Worm (Caenorhabditis elegans) whole organism, L2 larva: Measurements from ENCODE around the gene ZK742.7.

Experiments used
- C34F6.9 ChIP-seq: fragments of 150-350 bp; optimal IDR thresholded peaks from 2 replicates; lab custom pipeline; 2014; ENCODE audit warnings: missing biosample characterization, missing genetic modification characterization
- F13H6.1 ChIP-seq: sonication (generic microtip); optimal IDR thresholded peaks from 2 replicates; lab custom pipeline; 2016; ENCODE audit warnings: missing genetic modification characterization, missing compliant biosample characterization
- R02D3.7 ChIP-seq: fragments of 150-350 bp; optimal IDR thresholded peaks from 2 replicates; lab custom pipeline; 2014; ENCODE audit warnings: missing biosample characterization, missing genetic modification characterization
- Y55F3AM.14 ChIP-seq: fragments of 200-800 bp; sonication (Bioruptor generic); optimal IDR thresholded peaks from 2 replicates; lab custom pipeline; 2018; ENCODE audit warnings: mild to moderate bottlenecking, missing genetic modification characterization, missing compliant biosample characterization
- ZK546.5 ChIP-seq: sonication (generic microtip); optimal IDR thresholded peaks from 2 replicates; lab custom pipeline; 2017; ENCODE audit warnings: missing biosample characterization, missing genetic modification characterization
- alr-1 ChIP-seq: fragments of 150-350 bp; optimal IDR thresholded peaks from 2 replicates; lab custom pipeline; 2014; ENCODE audit warnings: missing biosample characterization, missing genetic modification characterization
- aly-2 ChIP-seq: fragments of 150-350 bp; optimal IDR thresholded peaks from 2 replicates; lab custom pipeline; 2014; ENCODE audit warnings: missing biosample characterization, missing genetic modification characterization
- ama-1 ChIP-seq: fragments of 150-350 bp; optimal IDR thresholded peaks from 2 replicates; lab custom pipeline; 2018; ENCODE audit warnings: inconsistent platforms
- blmp-1 ChIP-seq: sonication (generic microtip); optimal IDR thresholded peaks from 2 replicates; lab custom pipeline; 2017; ENCODE audit warnings: missing genetic modification characterization, mild to moderate bottlenecking, missing compliant biosample characterization, antibody characterized with exemption, moderate library complexity; ENCODE audit not compliant: insufficient read depth
- ceh-16 ChIP-seq: fragments of 150-350 bp; optimal IDR thresholded peaks from 2 replicates; lab custom pipeline; 2014; ENCODE audit warnings: missing biosample characterization, missing genetic modification characterization
- ceh-82 ChIP-seq: fragments of 150-350 bp; optimal IDR thresholded peaks from 2 replicates; lab custom pipeline; 2014; ENCODE audit warnings: missing biosample characterization, missing genetic modification characterization
- crh-2 ChIP-seq: sonication (generic microtip); optimal IDR thresholded peaks from 2 replicates; lab custom pipeline; 2017; ENCODE audit warnings: missing biosample characterization, missing genetic modification characterization
- dmd-4 ChIP-seq: sonication (generic microtip); optimal IDR thresholded peaks from 2 replicates; lab custom pipeline; 2017; ENCODE audit warnings: missing biosample characterization, missing genetic modification characterization
- egl-27 ChIP-seq: sonication (generic microtip); optimal IDR thresholded peaks from 3 replicates; lab custom pipeline; 2017; ENCODE audit warnings: missing biosample characterization, missing genetic modification reagents, missing genetic modification characterization
- elt-1 ChIP-seq: fragments of 150-350 bp; optimal IDR thresholded peaks from 2 replicates; lab custom pipeline; 2014; ENCODE audit warnings: missing biosample characterization, missing genetic modification characterization
- elt-3 ChIP-seq: sonication (generic microtip); optimal IDR thresholded peaks from 2 replicates; lab custom pipeline; 2017; ENCODE audit warnings: missing biosample characterization, missing genetic modification characterization
- fos-1 ChIP-seq: fragments of 150-350 bp; optimal IDR thresholded peaks from 2 replicates; lab custom pipeline; 2014; ENCODE audit warnings: missing biosample characterization, missing genetic modification characterization
- gmeb-1 ChIP-seq: fragments of 150-350 bp; optimal IDR thresholded peaks from 2 replicates; lab custom pipeline; 2014; ENCODE audit warnings: missing biosample characterization, missing genetic modification characterization
- lin-11 ChIP-seq: fragments of 150-350 bp; sonication (generic microtip); optimal IDR thresholded peaks from 2 replicates; lab custom pipeline; 2014; ENCODE audit warnings: missing biosample characterization, missing genetic modification characterization, inconsistent platforms, mixed read lengths
- lin-13 ChIP-seq: fragments of 150-350 bp; optimal IDR thresholded peaks from 2 replicates; lab custom pipeline; 2014; ENCODE audit warnings: missing biosample characterization, missing genetic modification reagents, missing genetic modification characterization
- lin-39 ChIP-seq: fragments of 150-350 bp; optimal IDR thresholded peaks from 2 replicates; lab custom pipeline; 2014; ENCODE audit warnings: missing biosample characterization, missing genetic modification reagents, missing genetic modification characterization
- lsy-2 ChIP-seq, 2 experiments: fragments of 150-350 bp in 1 of 2; sonication (generic microtip) in 1 of 2; optimal IDR thresholded peaks; 2 replicates each; lab custom pipeline; 2014 to 2017; ENCODE audit warnings: missing biosample characterization in 2 of 2, missing genetic modification characterization in 2 of 2
- mab-5 ChIP-seq: fragments of 150-350 bp; optimal IDR thresholded peaks from 2 replicates; lab custom pipeline; 2014; ENCODE audit warnings: missing biosample characterization, missing genetic modification characterization
- mbf-1 ChIP-seq: sonication (generic microtip); optimal IDR thresholded peaks from 2 replicates; lab custom pipeline; 2017; ENCODE audit warnings: missing biosample characterization, missing genetic modification characterization
- mdl-1 ChIP-seq, 2 experiments: fragments of 150-350 bp in 1 of 2; sonication (generic microtip) in 1 of 2; optimal IDR thresholded peaks; 2 replicates each; lab custom pipeline; 2017; ENCODE audit warnings: missing biosample characterization in 2 of 2, missing genetic modification characterization in 2 of 2
- nhr-10 ChIP-seq: sonication (generic microtip); optimal IDR thresholded peaks from 2 replicates; lab custom pipeline; 2017; ENCODE audit warnings: missing biosample characterization, missing genetic modification characterization
- nhr-11 ChIP-seq: fragments of 150-350 bp; optimal IDR thresholded peaks from 2 replicates; lab custom pipeline; 2014; ENCODE audit warnings: missing biosample characterization, missing genetic modification characterization
- nhr-12 ChIP-seq: fragments of 150-350 bp; optimal IDR thresholded peaks from 2 replicates; lab custom pipeline; 2014; ENCODE audit warnings: missing biosample characterization, missing genetic modification characterization
- nhr-129 ChIP-seq: fragments of 150-350 bp; optimal IDR thresholded peaks from 2 replicates; lab custom pipeline; 2014; ENCODE audit warnings: missing biosample characterization, missing genetic modification characterization
- nhr-21 ChIP-seq: fragments of 150-350 bp; optimal IDR thresholded peaks from 2 replicates; lab custom pipeline; 2014; ENCODE audit warnings: missing biosample characterization, missing genetic modification characterization
- nhr-23 ChIP-seq: fragments of 150-350 bp; optimal IDR thresholded peaks from 2 replicates; lab custom pipeline; 2014; ENCODE audit warnings: missing biosample characterization, missing genetic modification reagents, missing genetic modification characterization
- nhr-237 ChIP-seq: fragments of 150-350 bp; optimal IDR thresholded peaks from 2 replicates; lab custom pipeline; 2014; ENCODE audit warnings: missing biosample characterization, missing genetic modification characterization
- nhr-25 ChIP-seq: fragments of 150-350 bp; sonication (generic microtip); optimal IDR thresholded peaks from 3 replicates; lab custom pipeline; 2014; ENCODE audit warnings: missing biosample characterization, missing genetic modification characterization
- nhr-6 ChIP-seq: fragments of 150-350 bp; optimal IDR thresholded peaks from 2 replicates; lab custom pipeline; 2014; ENCODE audit warnings: missing biosample characterization, missing genetic modification characterization
- nhr-77 ChIP-seq: fragments of 150-350 bp; optimal IDR thresholded peaks from 2 replicates; lab custom pipeline; 2014; ENCODE audit warnings: missing biosample characterization, missing genetic modification characterization
- peb-1 ChIP-seq: fragments of 150-350 bp; optimal IDR thresholded peaks from 2 replicates; lab custom pipeline; 2014; ENCODE audit warnings: missing biosample characterization, missing genetic modification characterization
- sem-4 ChIP-seq: fragments of 150-350 bp; optimal IDR thresholded peaks from 2 replicates; lab custom pipeline; 2014; ENCODE audit warnings: missing biosample characterization, missing genetic modification reagents, missing genetic modification characterization
- skn-1 ChIP-seq: sonication (generic microtip); optimal IDR thresholded peaks from 2 replicates; lab custom pipeline; 2017; ENCODE audit warnings: missing biosample characterization, missing genetic modification characterization
- sma-3 ChIP-seq: sonication (generic microtip); optimal IDR thresholded peaks from 2 replicates; lab custom pipeline; 2016; ENCODE audit warnings: missing genetic modification reagents, missing genetic modification characterization, missing compliant biosample characterization
- sma-9 ChIP-seq, 2 experiments: fragments of 150-350 bp in 1 of 2; sonication (generic microtip) in 1 of 2; optimal IDR thresholded peaks; 2 replicates each; lab custom pipeline; 2014 to 2016; ENCODE audit warnings: missing genetic modification characterization in 2 of 2, mild to moderate bottlenecking in 1 of 2, missing biosample characterization in 1 of 2, missing compliant biosample characterization in 1 of 2, missing genetic modification reagents in 1 of 2, moderate library complexity in 1 of 2
- snpc-4 ChIP-seq: fragments of 150-350 bp; optimal IDR thresholded peaks from 2 replicates; lab custom pipeline; 2014; ENCODE audit warnings: missing biosample characterization, missing genetic modification characterization
- unc-39 ChIP-seq: fragments of 150-350 bp; optimal IDR thresholded peaks from 2 replicates; lab custom pipeline; 2014; ENCODE audit warnings: missing biosample characterization, missing genetic modification characterization
- unc-55 ChIP-seq: fragments of 150-350 bp; sonication (generic microtip); optimal IDR thresholded peaks from 3 replicates; lab custom pipeline; 2014; ENCODE audit warnings: missing biosample characterization, missing genetic modification reagents, missing genetic modification characterization
- unc-62 ChIP-seq: fragments of 150-350 bp; optimal IDR thresholded peaks from 2 replicates; lab custom pipeline; 2014; ENCODE audit warnings: missing biosample characterization, missing genetic modification reagents, missing genetic modification characterization
- zag-1 ChIP-seq: fragments of 150-350 bp; optimal IDR thresholded peaks from 2 replicates; lab custom pipeline; 2014; ENCODE audit warnings: missing biosample characterization, missing genetic modification characterization
- ztf-1 ChIP-seq: fragments of 200-800 bp; sonication (Bioruptor generic); conservative IDR thresholded peaks from 2 replicates; pipeline ENCODE4 v1.3.6; 2022; ENCODE audit warnings: missing genetic modification characterization, missing compliant biosample characterization
- ztf-11 ChIP-seq: sonication (generic microtip); optimal IDR thresholded peaks from 2 replicates; lab custom pipeline; 2017; ENCODE audit warnings: missing biosample characterization, missing genetic modification characterization
- ztf-4 ChIP-seq: fragments of 150-350 bp; optimal IDR thresholded peaks from 2 replicates; lab custom pipeline; 2014; ENCODE audit warnings: missing biosample characterization, missing genetic modification characterization

Gene ZK742.7

ce11 chrV:7776029-7776628 is 22.1 kb upstream of the ZK742.7 start, which contains the start of the genes rpl-39 and rps-30:
Gene rpl-39, minus strand, starts transcription at chrV:7776079.
Gene rps-30, plus strand, starts transcription at chrV:7776578.
- peak; percentile 75 for TF ChIP-seq F13H6.1
- peak; percentile 87 for TF ChIP-seq C34F6.9 (tag; lab: Kevin White, UChicago)
- peak; percentile 80 for TF ChIP-seq sma-9 (GFP tag; optimal IDR thresholded peaks at IDR 0.05; lab: Kevin White, UChicago)
- no peak for TF ChIP-seq sma-9 (tag; optimal IDR thresholded peaks at IDR 0.05; lab: Kevin White, UChicago)
- peak; percentile 69 for TF ChIP-seq sma-3
- TF ChIP-seq unc-39 (tag; lab: Kevin White, UChicago) = no peak
- TF ChIP-seq R02D3.7 (tag; lab: Kevin White, UChicago) = peak; percentile 59
- TF ChIP-seq nhr-23 (tag; lab: Kevin White, UChicago) = no peak
- TF ChIP-seq elt-1 (tag; lab: Kevin White, UChicago) = no peak
- no peak for TF ChIP-seq lin-39 (tag; lab: Kevin White, UChicago)
- TF ChIP-seq dmd-4 (tag; lab: Kevin White, UChicago) = no peak
- peak; percentile 48 for TF ChIP-seq ZK546.5
- peak; percentile 81 for TF ChIP-seq lin-11 (tag; lab: Kevin White, UChicago)
- TF ChIP-seq egl-27 (tag; lab: Kevin White, UChicago) = peak; percentile 47
- no peak for TF ChIP-seq ama-1
- no peak for TF ChIP-seq nhr-237 (tag; lab: Kevin White, UChicago)
- TF ChIP-seq aly-2 (tag; lab: Kevin White, UChicago) = no peak
- peak; percentile 86 for TF ChIP-seq ceh-16 (tag; lab: Kevin White, UChicago)
- peak; percentile 84 for TF ChIP-seq gmeb-1 (tag; lab: Kevin White, UChicago)
- TF ChIP-seq blmp-1 (tag; lab: Kevin White, UChicago) = peak; percentile 66
- TF ChIP-seq lin-13 = peak; percentile 78
- no peak for TF ChIP-seq ztf-11 (tag; lab: Kevin White, UChicago)
- TF ChIP-seq nhr-129 = peak; percentile 88
- peak; percentile 50 for TF ChIP-seq zag-1 (tag; lab: Kevin White, UChicago)
- TF ChIP-seq ceh-82 (tag; lab: Kevin White, UChicago) = peak; percentile 56
- TF ChIP-seq peb-1 (tag; lab: Kevin White, UChicago) = no peak
- TF ChIP-seq nhr-21 (tag; lab: Kevin White, UChicago) = peak; percentile 73
- no peak for TF ChIP-seq elt-3 (tag; lab: Kevin White, UChicago)
- TF ChIP-seq snpc-4 = peak; percentile 42
- TF ChIP-seq crh-2 (tag; lab: Kevin White, UChicago) = peak; percentile 83
- no peak for TF ChIP-seq mdl-1 (tag; optimal IDR thresholded peaks at IDR 0.05; lab: Kevin White, UChicago)
- no peak for TF ChIP-seq nhr-12 (tag; lab: Kevin White, UChicago)
- TF ChIP-seq ztf-1 = no peak
- TF ChIP-seq Y55F3AM.14 = no peak
- TF ChIP-seq mbf-1 (tag; lab: Kevin White, UChicago) = no peak
- TF ChIP-seq unc-62 (GFP tag; lab: Kevin White, UChicago) = no peak
- TF ChIP-seq alr-1 (tag; lab: Kevin White, UChicago) = no peak
- TF ChIP-seq skn-1 (tag; lab: Kevin White, UChicago) = no peak
- no peak for TF ChIP-seq nhr-11
- peak; percentile 78 for TF ChIP-seq nhr-25
- peak; percentile 69 for TF ChIP-seq mab-5 (tag; lab: Kevin White, UChicago)
- TF ChIP-seq unc-55 (GFP tag; lab: Kevin White, UChicago) = peak; percentile 98
- TF ChIP-seq nhr-10 (tag; lab: Kevin White, UChicago) = no peak
- no peak for TF ChIP-seq nhr-77 (tag; lab: Kevin White, UChicago)
- TF ChIP-seq ztf-4 (tag; lab: Kevin White, UChicago) = no peak
- peak; percentile 68 to 92 for TF ChIP-seq lsy-2 (tag; optimal IDR thresholded peaks at IDR 0.05; lab: Kevin White, UChicago)
- peak; percentile 73 for TF ChIP-seq fos-1 (tag; lab: Kevin White, UChicago)
- TF ChIP-seq nhr-6 (tag; lab: Kevin White, UChicago) = no peak
- no peak for TF ChIP-seq sem-4 (tag; lab: Kevin White, UChicago)
- TF ChIP-seq, all 48 proteins: peak for 23
